Fruit fly (Drosophila melanogaster): ENCODE results near the gene Dus4.

The Dus4 gene

dm6 chr2L:19023972-19024743, 38.9 kb upstream of the Dus4 start (continued):
- peak; percentile 85 for TF ChIP-seq CG13296 (GFP tag; optimal IDR thresholded peaks at IDR 0.05)
- no peak for TF ChIP-seq vvl (GFP tag; IDR thresholded peaks at IDR 0.05)
- TF ChIP-seq pzg (GFP tag; optimal IDR thresholded peaks at IDR 0.05) = no peak
- peak; percentile 60; the same call in 1 of the 3 replicates for TF ChIP-seq so (GFP tag; IDR thresholded peaks at IDR 0.05)
- TF ChIP-seq dmrt11E (tag; optimal IDR thresholded peaks at IDR 0.05) = no peak
- peak; percentile 63 for TF ChIP-seq CG12299 (tag; optimal IDR thresholded peaks at IDR 0.05)
- TF ChIP-seq D (optimal IDR thresholded peaks at IDR 0.05) = no peak
- peak; percentile 67 for TF ChIP-seq D (GFP tag; optimal IDR thresholded peaks at IDR 0.05)
- peak; percentile 28 for TF ChIP-seq CG13894 (tag; optimal IDR thresholded peaks at IDR 0.05)
- TF ChIP-seq Dfd (GFP tag; optimal IDR thresholded peaks at IDR 0.05) = no peak
- peak; percentile 88 for TF ChIP-seq sens (GFP tag)
- TF ChIP-seq jigr1 (GFP tag; IDR thresholded peaks at IDR 0.05) = no peak
- peak; percentile 53; the same call in 1 of the 2 replicates for TF ChIP-seq Adf1 (GFP tag; IDR thresholded peaks at IDR 0.05)
- TF ChIP-seq gcm (GFP tag; optimal IDR thresholded peaks at IDR 0.05) = peak; percentile 57
- TF ChIP-seq CG13775 (GFP tag; optimal IDR thresholded peaks at IDR 0.05) = peak; percentile 57
- peak; percentile 38 for TF ChIP-seq D19B (GFP tag; optimal IDR thresholded peaks at IDR 0.05)
- TF ChIP-seq Dll (GFP tag; IDR thresholded peaks at IDR 0.05; ENCODE audit: partially characterized antibody) = no peak
- TF ChIP-seq CG11560 (tag; IDR thresholded peaks at IDR 0.05) = no peak
- peak; percentile 45 for TF ChIP-seq az2 (GFP tag; optimal IDR thresholded peaks at IDR 0.05)
- TF ChIP-seq CG32767 (GFP tag; IDR thresholded peaks at IDR 0.05) = no peak
- peak; percentile 72; the same call in 2 of the 3 replicates for TF ChIP-seq dysf (GFP tag; IDR thresholded peaks at IDR 0.05)
- no peak for TF ChIP-seq bbx (GFP tag; IDR thresholded peaks at IDR 0.05; ENCODE audit: partially characterized antibody)
- peak; percentile 62 for TF ChIP-seq CG9437 (GFP tag; optimal IDR thresholded peaks at IDR 0.05)
- TF ChIP-seq CG8765 (GFP tag; IDR thresholded peaks at IDR 0.05) = no peak
- TF ChIP-seq CG17612 (GFP tag; IDR thresholded peaks at IDR 0.05) = no peak
- peak; percentile 34; the same call in 1 of the 2 replicates for TF ChIP-seq Rfx (GFP tag; IDR thresholded peaks at IDR 0.05)
- 0 out of 2 replicates have a peak, but pooled peaks have one; percentile 11 for TF ChIP-seq toy (GFP tag; IDR thresholded peaks at IDR 0.05)
- TF ChIP-seq CG10274 (GFP tag; optimal IDR thresholded peaks at IDR 0.05) = peak; percentile 9
- TF ChIP-seq pho (GFP tag; optimal IDR thresholded peaks at IDR 0.05) = peak; percentile 13
- TF ChIP-seq CG34224 (GFP tag; IDR thresholded peaks at IDR 0.05; ENCODE audit: partially characterized antibody) = no peak
- peak; percentile 74 for TF ChIP-seq Dek (tag; optimal IDR thresholded peaks at IDR 0.05)
- TF ChIP-seq CG5245 (GFP tag; optimal IDR thresholded peaks at IDR 0.05) = no peak
- TF ChIP-seq CG2120 (GFP tag; optimal IDR thresholded peaks at IDR 0.05) = peak; percentile 75
- TF ChIP-seq B-H1 (GFP tag; IDR thresholded peaks at IDR 0.05) = peak; percentile 37; the same call in 2 of the 3 replicates
- TF ChIP-seq Med (GFP tag) = peak; percentile 67
- no peak for TF ChIP-seq Six4 (GFP tag; optimal IDR thresholded peaks at IDR 0.05)
- TF ChIP-seq CG4404 (GFP tag; IDR thresholded peaks at IDR 0.05) = no peak; the same call in 1 of the 2 replicates
- no peak for TF ChIP-seq mld (GFP tag; IDR thresholded peaks at IDR 0.05; ENCODE audit: partially characterized antibody)
- peak; percentile 27 for TF ChIP-seq CG7928 (GFP tag; optimal IDR thresholded peaks at IDR 0.05)
- TF ChIP-seq sug (tag; optimal IDR thresholded peaks at IDR 0.05) = peak; percentile 67
- peak; percentile 47 for TF ChIP-seq Asciz (GFP tag; optimal IDR thresholded peaks at IDR 0.05)
- peak; percentile 36 for TF ChIP-seq Jarid2 (GFP tag; optimal IDR thresholded peaks at IDR 0.05)
- TF ChIP-seq zfh2 (GFP tag; optimal IDR thresholded peaks at IDR 0.05) = no peak
- peak; percentile 72 for TF ChIP-seq CG15601 (tag; optimal IDR thresholded peaks at IDR 0.05)
- TF ChIP-seq da (GFP tag; optimal IDR thresholded peaks at IDR 0.05) = no peak
- no peak for TF ChIP-seq CG5953 (GFP tag; IDR thresholded peaks at IDR 0.05)
- TF ChIP-seq Ravus (GFP tag; IDR thresholded peaks at IDR 0.05) = no peak
- peak; percentile 23 for TF ChIP-seq CG6654 (GFP tag; optimal IDR thresholded peaks at IDR 0.05)
- TF ChIP-seq CG3995 (GFP tag; optimal IDR thresholded peaks at IDR 0.05) = no peak
- TF ChIP-seq nmo (GFP tag; optimal IDR thresholded peaks at IDR 0.05) = peak; percentile 67

All from whole organism, embryonic.